Fruit fly (Drosophila melanogaster) whole organism, embryonic: ENCODE results near the gene bbg.
A peak's percentile ranks its signal among the peaks of the same experiment; 100 is the strongest.

Experiments used
- ATbp ChIP-seq: fragments of 200-800 bp; sonication (Bioruptor generic); optimal IDR thresholded peaks from 2 replicates; lab custom pipeline; 2017; ENCODE audit warnings: missing biosample characterization, mild to moderate bottlenecking, missing genetic modification characterization, missing genetic modification reagents
- Antp ChIP-seq: fragments of 200-800 bp; sonication (Bioruptor generic); optimal IDR thresholded peaks from 3 replicates; lab custom pipeline; 2016; ENCODE audit warnings: missing biosample characterization, missing genetic modification characterization
- CG10321 ChIP-seq: fragments of 200-800 bp; sonication (Bioruptor generic); IDR thresholded peaks from 2 replicates; pipeline ENCODE4 v1.3.6; 2022; ENCODE audit warnings: missing biosample characterization, missing genetic modification characterization
- CG10366 ChIP-seq: fragments of 200-800 bp; sonication (Bioruptor generic); IDR thresholded peaks from 2 replicates; pipeline ENCODE4 v1.3.6; 2022; ENCODE audit warnings: missing biosample characterization, missing genetic modification characterization
- CG10431 ChIP-seq: fragments of 200-800 bp; sonication (Bioruptor generic); optimal IDR thresholded peaks from 3 replicates; lab custom pipeline; 2018; ENCODE audit warnings: missing biosample characterization, mild to moderate bottlenecking, missing genetic modification characterization
- CG10462 ChIP-seq: fragments of 200-800 bp; sonication (Bioruptor generic); optimal IDR thresholded peaks from 2 replicates; lab custom pipeline; 2016; ENCODE audit warnings: missing biosample characterization, missing genetic modification characterization
- CG11696 ChIP-seq: fragments of 200-800 bp; sonication (Bioruptor generic); IDR thresholded peaks from 2 replicates; pipeline ENCODE4 v1.3.6; 2022; ENCODE audit warnings: missing biosample characterization, missing genetic modification characterization
- CG14965 ChIP-seq: fragments of 200-800 bp; sonication (Bioruptor generic); optimal IDR thresholded peaks from 2 replicates; lab custom pipeline; 2016; ENCODE audit warnings: missing biosample characterization, missing genetic modification characterization, borderline replicate concordance
- CG17328 ChIP-seq: fragments of 200-800 bp; sonication (Bioruptor generic); IDR thresholded peaks from 2 replicates; pipeline ENCODE4 v1.3.6; 2022; ENCODE audit warnings: missing biosample characterization, missing genetic modification characterization
- CG18011 ChIP-seq: fragments of 200-800 bp; sonication (Bioruptor generic); optimal IDR thresholded peaks from 2 replicates; lab custom pipeline; 2017; ENCODE audit warnings: missing biosample characterization, missing genetic modification characterization, mild to moderate bottlenecking, moderate library complexity, missing genotype
- CG2120 ChIP-seq: fragments of 200-800 bp; sonication (Bioruptor generic); optimal IDR thresholded peaks from 3 replicates; lab custom pipeline; 2016; ENCODE audit warnings: missing biosample characterization, missing genetic modification characterization
- CG32532 ChIP-seq: fragments of 200-800 bp; sonication (Bioruptor generic); IDR thresholded peaks from 2 replicates; pipeline ENCODE4 v1.3.6; 2022; ENCODE audit warnings: missing biosample characterization, missing genetic modification characterization
- CG3281 ChIP-seq: fragments of 200-800 bp; sonication (Bioruptor generic); optimal IDR thresholded peaks from 3 replicates; lab custom pipeline; 2017; ENCODE audit warnings: missing biosample characterization, mild to moderate bottlenecking, missing genetic modification characterization
- CG6175 ChIP-seq: fragments of 200-800 bp; sonication (Bioruptor generic); IDR thresholded peaks from 3 replicates; pipeline ENCODE4 v1.3.6; 2022; ENCODE audit warnings: missing biosample characterization, missing genetic modification characterization
- CG8765 ChIP-seq: fragments of 200-800 bp; sonication (Bioruptor generic); IDR thresholded peaks from 2 replicates; pipeline ENCODE4 v1.3.6; 2022; ENCODE audit warnings: missing biosample characterization, missing genetic modification characterization
- Chrac-16 ChIP-seq: fragments of 200-800 bp; sonication (Bioruptor generic); optimal IDR thresholded peaks from 3 replicates; lab custom pipeline; 2016; ENCODE audit warnings: missing biosample characterization, missing genetic modification characterization
- D19A ChIP-seq: fragments of 200-800 bp; optimal IDR thresholded peaks from 3 replicates; lab custom pipeline; 2019; ENCODE audit warnings: missing biosample characterization, mild to moderate bottlenecking, missing genetic modification characterization, moderate library complexity
- Doc3 ChIP-seq: fragments of 200-800 bp; sonication (Bioruptor generic); IDR thresholded peaks from 3 replicates; pipeline ENCODE4 v1.3.6; 2022; ENCODE audit warnings: missing biosample characterization, missing genetic modification characterization; ENCODE audit not compliant: partially characterized antibody
- Drgx ChIP-seq: fragments of 200-800 bp; sonication (Bioruptor generic); IDR thresholded peaks from 2 replicates; pipeline ENCODE4 v1.3.6; 2022; ENCODE audit warnings: missing biosample characterization, missing genetic modification characterization
- ERR ChIP-seq: fragments of 200-800 bp; sonication (Bioruptor generic); optimal IDR thresholded peaks from 2 replicates; lab custom pipeline; 2016; ENCODE audit warnings: missing biosample characterization, missing genetic modification characterization
- HLH3B ChIP-seq: fragments of 200-800 bp; sonication (Bioruptor generic); IDR thresholded peaks from 2 replicates; pipeline ENCODE4 v1.3.6; 2022; ENCODE audit warnings: missing biosample characterization, missing genetic modification characterization
- HLH54F ChIP-seq: fragments of 200-800 bp; sonication (Bioruptor generic); optimal IDR thresholded peaks from 3 replicates; lab custom pipeline; 2016; ENCODE audit warnings: missing biosample characterization, missing genetic modification characterization
- HmgZ ChIP-seq: fragments of 200-800 bp; sonication (Bioruptor generic); optimal IDR thresholded peaks from 2 replicates; lab custom pipeline; 2018; ENCODE audit warnings: missing biosample characterization, mild to moderate bottlenecking, missing genetic modification characterization
- Mrtf ChIP-seq: fragments of 200-800 bp; sonication (Bioruptor generic); IDR thresholded peaks from 3 replicates; pipeline ENCODE4 v1.3.6; 2022; ENCODE audit warnings: missing biosample characterization, missing genetic modification characterization
- NC2α ChIP-seq: fragments of 200-800 bp; sonication (Bioruptor generic); optimal IDR thresholded peaks from 2 replicates; lab custom pipeline; 2016; ENCODE audit warnings: missing biosample characterization, missing genetic modification characterization
- Sox102F ChIP-seq: fragments of 200-800 bp; sonication (Bioruptor generic); optimal IDR thresholded peaks from 2 replicates; lab custom pipeline; 2018; ENCODE audit warnings: missing biosample characterization, mild to moderate bottlenecking, missing genetic modification characterization, moderate library complexity
- Taf1 ChIP-seq: fragments of 200-800 bp; sonication (Bioruptor generic); IDR thresholded peaks from 2 replicates; pipeline ENCODE4 v1.3.6; 2022; ENCODE audit warnings: missing biosample characterization, missing genetic modification characterization
- Trl ChIP-seq, 3 experiments: fragments of >200 bp in 2 of 3; fragments of 200-800 bp in 1 of 3; sonication (Bioruptor generic) in 1 of 3; optimal IDR thresholded peaks; 2 replicates in 1 of 3; 3 replicates in 2 of 3; lab custom pipeline; 2016 to 2017; ENCODE audit warnings: missing biosample characterization in 1 of 3, missing genetic modification characterization in 1 of 3
- ap ChIP-seq: fragments of 200-800 bp; sonication (Bioruptor generic); IDR thresholded peaks from 2 replicates; pipeline ENCODE4 v1.3.6; 2022; ENCODE audit warnings: missing biosample characterization, missing genetic modification characterization
- bsh ChIP-seq, 2 experiments: fragments of 200-800 bp; sonication (Bioruptor generic); optimal IDR thresholded peaks; 2 replicates each; lab custom pipeline; 2017 to 2018; ENCODE audit warnings: mild to moderate bottlenecking in 2 of 2, missing biosample characterization in 2 of 2, missing genetic modification characterization in 2 of 2, moderate library complexity in 1 of 2
- caup ChIP-seq: fragments of 200-800 bp; sonication (Bioruptor generic); optimal IDR thresholded peaks from 3 replicates; lab custom pipeline; 2017; ENCODE audit warnings: missing biosample characterization, mild to moderate bottlenecking, missing genetic modification characterization, moderate library complexity; ENCODE audit not compliant: severe bottlenecking
- dati ChIP-seq: fragments of 200-800 bp; sonication (Bioruptor generic); IDR thresholded peaks from 2 replicates; pipeline ENCODE4 v1.3.6; 2022; ENCODE audit warnings: missing biosample characterization, missing genetic modification characterization
- dimm ChIP-seq: fragments of 200-800 bp; sonication (Bioruptor generic); IDR thresholded peaks from 2 replicates; pipeline ENCODE4 v1.3.6; 2022; ENCODE audit warnings: missing biosample characterization, missing genetic modification characterization
- eyg ChIP-seq: fragments of 200-800 bp; sonication (Bioruptor generic); optimal IDR thresholded peaks from 3 replicates; lab custom pipeline; 2016; ENCODE audit warnings: missing biosample characterization, missing genetic modification characterization
- grau ChIP-seq: fragments of 200-800 bp; optimal IDR thresholded peaks from 3 replicates; lab custom pipeline; 2019; ENCODE audit warnings: missing biosample characterization, mild to moderate bottlenecking, missing genetic modification characterization, moderate library complexity
- hb ChIP-seq: fragments of 200-800 bp; sonication (Bioruptor generic); IDR thresholded peaks from 3 replicates; pipeline ENCODE4 v1.3.6; 2022; ENCODE audit warnings: missing biosample characterization, missing genetic modification characterization; ENCODE audit not compliant: partially characterized antibody
- her ChIP-seq: fragments of 200-800 bp; sonication (Bioruptor generic); optimal IDR thresholded peaks from 2 replicates; lab custom pipeline; 2016; ENCODE audit warnings: missing biosample characterization, missing genetic modification characterization
- maf-S ChIP-seq: fragments of 200-800 bp; sonication (Bioruptor generic); optimal IDR thresholded peaks from 2 replicates; lab custom pipeline; 2016; ENCODE audit warnings: missing biosample characterization, missing genetic modification characterization
- pan ChIP-seq, 4 experiments: fragments of >200 bp in 3 of 4; fragments of 200-800 bp in 1 of 4; sonication (Bioruptor generic) in 1 of 4; optimal IDR thresholded peaks in 3 of 4; IDR thresholded peaks in 1 of 4; 2 replicates each; pipeline versions ENCODE4 v1.3.6 to Lab custom; 2017 to 2022; ENCODE audit warnings: missing biosample characterization in 2 of 4, missing genetic modification characterization in 2 of 4, mixed read lengths in 1 of 4
- pros ChIP-seq: fragments of 200-800 bp; sonication (Bioruptor generic); optimal IDR thresholded peaks from 3 replicates; lab custom pipeline; 2019; ENCODE audit warnings: missing biosample characterization, mild to moderate bottlenecking, missing genetic modification characterization, moderate library complexity
- psq ChIP-seq: fragments of 200-800 bp; sonication (Bioruptor generic); optimal IDR thresholded peaks from 2 replicates; lab custom pipeline; 2017; ENCODE audit warnings: missing biosample characterization, missing genetic modification characterization
- rib ChIP-seq: fragments of 200-800 bp; sonication (Bioruptor generic); IDR thresholded peaks from 2 replicates; pipeline ENCODE4 v1.3.6; 2022; ENCODE audit warnings: missing biosample characterization, missing genetic modification characterization
- sens ChIP-seq: fragments of 200-800 bp; sonication (Bioruptor generic); peaks from one replicate; lab custom pipeline; 2016; ENCODE audit warnings: missing biosample characterization, missing genetic modification characterization
- sima ChIP-seq: fragments of 200-800 bp; sonication (Bioruptor generic); optimal IDR thresholded peaks from 2 replicates; lab custom pipeline; 2016; ENCODE audit warnings: missing biosample characterization, missing genetic modification characterization
- slbo ChIP-seq: fragments of 200-800 bp; sonication (Bioruptor generic); IDR thresholded peaks from 2 replicates; pipeline ENCODE4 v1.3.6; 2022; ENCODE audit warnings: missing biosample characterization, missing genetic modification characterization
- ssp ChIP-seq: fragments of 200-800 bp; sonication (Bioruptor generic); IDR thresholded peaks from 2 replicates; pipeline ENCODE4 v1.3.6; 2022; ENCODE audit warnings: missing biosample characterization, missing genetic modification characterization
- stc ChIP-seq: fragments of 200-800 bp; sonication (Bioruptor generic); IDR thresholded peaks from 2 replicates; pipeline ENCODE4 v1.3.6; 2022; ENCODE audit warnings: missing biosample characterization, missing genetic modification characterization
- unc-4 ChIP-seq: fragments of 200-800 bp; sonication (Bioruptor generic); IDR thresholded peaks from 2 replicates; pipeline ENCODE4 v1.3.6; 2022; ENCODE audit warnings: missing biosample characterization, missing genetic modification characterization; ENCODE audit not compliant: partially characterized antibody
- wek ChIP-seq: fragments of 200-800 bp; sonication (Bioruptor generic); optimal IDR thresholded peaks from 3 replicates; lab custom pipeline; 2018; ENCODE audit warnings: missing biosample characterization, mild to moderate bottlenecking, missing genetic modification characterization, moderate library complexity
- yki ChIP-seq: fragments of >200 bp; optimal IDR thresholded peaks from 3 replicates; lab custom pipeline; 2018

bbg gene

DNA sequence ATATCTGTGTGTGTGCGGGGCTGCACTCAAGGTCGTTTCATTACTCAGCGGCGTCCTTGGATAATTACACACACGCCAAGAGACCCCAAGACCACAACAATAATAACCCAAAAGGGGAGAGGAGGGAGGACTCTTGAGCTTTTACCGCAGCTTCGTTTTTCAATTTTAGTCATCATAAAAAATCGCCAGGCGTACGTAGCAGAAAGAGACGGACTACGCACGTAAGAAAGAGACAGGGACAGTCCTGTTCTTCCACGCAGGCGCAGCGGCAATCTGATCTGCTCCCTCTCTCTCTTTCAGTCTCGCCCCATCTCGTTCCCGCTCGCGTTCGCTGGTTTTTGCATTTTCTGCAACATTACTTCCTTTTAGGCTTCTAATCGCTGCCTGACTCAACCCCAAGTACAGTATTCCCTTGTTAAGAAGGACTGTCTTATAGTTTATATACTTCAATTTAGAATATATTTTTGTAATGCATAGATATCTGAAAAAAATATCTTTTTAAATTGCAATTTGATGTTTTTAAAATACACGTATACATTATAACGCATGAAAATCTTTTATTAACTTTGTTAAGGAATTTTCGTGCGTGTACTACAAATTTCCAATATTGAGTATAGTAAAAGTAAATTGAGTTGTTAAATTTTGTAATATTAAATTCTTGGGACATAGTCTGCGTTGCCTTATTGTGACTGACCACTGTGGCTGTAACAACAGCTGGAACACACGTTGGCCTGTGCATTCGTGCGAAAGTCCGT is 72.4 kb downstream of the bbg start (continued):
- TF ChIP-seq sima (GFP tag; lab: Kevin White, UChicago), result no peak
- no peak for TF ChIP-seq HLH3B (GFP tag; lab: Robert Waterston, UW)
- no peak for TF ChIP-seq Chrac-16 (GFP tag; lab: Kevin White, UChicago)
- TF ChIP-seq psq (GFP tag; lab: Kevin White, UChicago), result no peak
- no peak for TF ChIP-seq Antp
- no peak for TF ChIP-seq CG18011 (GFP tag; lab: Kevin White, UChicago)
- TF ChIP-seq rib (GFP tag; lab: Robert Waterston, UW), result no peak
- TF ChIP-seq eyg (GFP tag; lab: Kevin White, UChicago), result no peak
- no peak for TF ChIP-seq D19A (tag; lab: Kevin White, UChicago)
- no peak for TF ChIP-seq ap (GFP tag; lab: Robert Waterston, UW)
- no peak for TF ChIP-seq pros (GFP tag; lab: Kevin White, UChicago)
- no peak for TF ChIP-seq CG10366
- TF ChIP-seq CG10462 (GFP tag; lab: Kevin White, UChicago), result no peak
- no peak for TF ChIP-seq CG14965 (GFP tag; lab: Kevin White, UChicago)
- TF ChIP-seq Mrtf (GFP tag; lab: Robert Waterston, UW), result no peak
- TF ChIP-seq sens, result peak; percentile 64
- no peak for TF ChIP-seq wek (GFP tag; lab: Kevin White, UChicago)
- TF ChIP-seq unc-4 (GFP tag; lab: Robert Waterston, UW), result no peak
- TF ChIP-seq dati, result no peak
- TF ChIP-seq Taf1, result no peak
- no peak for TF ChIP-seq CG8765
- TF ChIP-seq CG3281 (GFP tag; lab: Kevin White, UChicago), result no peak
- no peak for TF ChIP-seq CG17328 (GFP tag; lab: Robert Waterston, UW)
- peak; percentile 32 for TF ChIP-seq grau (tag; lab: Kevin White, UChicago)
- no peak for TF ChIP-seq caup
- no peak for TF ChIP-seq CG6175 (GFP tag; lab: Robert Waterston, UW)
- TF ChIP-seq stc (GFP tag; lab: Robert Waterston, UW), result no peak
- no peak for TF ChIP-seq CG11696 (GFP tag; lab: Robert Waterston, UW)
- no peak for TF ChIP-seq CG10431 (GFP tag; lab: Kevin White, UChicago)
- no peak for TF ChIP-seq maf-S (GFP tag; lab: Kevin White, UChicago)
- TF ChIP-seq Trl (optimal IDR thresholded peaks at IDR 0.05; lab: Kevin White, UChicago), result no peak
- no peak for TF ChIP-seq Trl (GFP tag; optimal IDR thresholded peaks at IDR 0.05; lab: Kevin White, UChicago)
- TF ChIP-seq bsh (GFP tag; optimal IDR thresholded peaks at IDR 0.05; lab: Kevin White, UChicago), result peak in 1 of 2 experiments; percentile 68
- no peak for TF ChIP-seq pan (optimal IDR thresholded peaks at IDR 0.05; lab: Kevin White, UChicago)
- TF ChIP-seq pan (GFP tag; optimal IDR thresholded peaks at IDR 0.05 in 1 of 2, IDR thresholded peaks at IDR 0.05 in 1 of 2), result no peak
- TF ChIP-seq NC2α (GFP tag; lab: Kevin White, UChicago), result no peak
- TF ChIP-seq CG10321 (GFP tag; lab: Robert Waterston, UW), result 0 out of 2 replicates have a peak, but pooled peaks have one; percentile 40
- no peak for TF ChIP-seq ssp
- no peak for TF ChIP-seq ATbp
- TF ChIP-seq her (GFP tag; lab: Kevin White, UChicago), result no peak
- no peak for TF ChIP-seq Doc3 (GFP tag; lab: Robert Waterston, UW)
- TF ChIP-seq hb (GFP tag; lab: Robert Waterston, UW), result 0 out of 3 replicates have a peak, but pooled peaks have one; percentile 49
- TF ChIP-seq yki (lab: Kevin White, UChicago), result no peak
- no peak for TF ChIP-seq HmgZ (tag; lab: Kevin White, UChicago)
- TF ChIP-seq CG32532 (GFP tag; lab: Robert Waterston, UW), result no peak
- TF ChIP-seq HLH54F (GFP tag; lab: Kevin White, UChicago), result no peak
- TF ChIP-seq ERR (GFP tag; lab: Kevin White, UChicago), result no peak
- no peak for TF ChIP-seq slbo (GFP tag; lab: Robert Waterston, UW)
- 0 out of 2 replicates have a peak, but pooled peaks have one; percentile 21 for TF ChIP-seq Drgx (GFP tag; lab: Robert Waterston, UW)
- no peak for TF ChIP-seq dimm
- TF ChIP-seq Sox102F, result no peak
- no peak for TF ChIP-seq CG2120 (GFP tag; lab: Kevin White, UChicago)
